Fruit fly (Drosophila melanogaster) whole organism, embryonic: ENCODE measurements around the gene Max.

Experiments used
- Atf6 ChIP-seq: fragments of 200-800 bp; sonication (Bioruptor generic); IDR thresholded peaks from 2 replicates; pipeline ENCODE4 v1.3.6; 2022; ENCODE audit warnings: missing biosample characterization, missing genetic modification characterization
- BtbVII ChIP-seq: fragments of 200-800 bp; sonication (Bioruptor generic); optimal IDR thresholded peaks from 3 replicates; lab custom pipeline; 2017; ENCODE audit warnings: missing biosample characterization, mild to moderate bottlenecking, missing genetic modification characterization
- Bteb2 ChIP-seq: fragments of 200-800 bp; sonication (Bioruptor generic); optimal IDR thresholded peaks from 2 replicates; lab custom pipeline; 2016; ENCODE audit warnings: missing biosample characterization, missing genetic modification characterization
- CG10267 ChIP-seq: fragments of 200-800 bp; sonication (Bioruptor generic); optimal IDR thresholded peaks from 2 replicates; lab custom pipeline; 2018; ENCODE audit warnings: missing biosample characterization, mild to moderate bottlenecking, missing genetic modification characterization, moderate library complexity
- CG10979 ChIP-seq: fragments of 200-800 bp; sonication (Bioruptor generic); optimal IDR thresholded peaks from 2 replicates; lab custom pipeline; 2018; ENCODE audit warnings: missing biosample characterization, mild to moderate bottlenecking, missing genetic modification characterization, moderate library complexity
- CG12391 ChIP-seq: fragments of 200-800 bp; sonication (Bioruptor generic); optimal IDR thresholded peaks from 3 replicates; lab custom pipeline; 2018; ENCODE audit warnings: missing biosample characterization, mild to moderate bottlenecking, missing genetic modification characterization, moderate library complexity
- CG14014 ChIP-seq: fragments of 200-800 bp; sonication (Bioruptor generic); IDR thresholded peaks from 2 replicates; pipeline ENCODE4 v1.3.6; 2022; ENCODE audit warnings: missing biosample characterization, missing genetic modification characterization
- CG14050 ChIP-seq: fragments of 200-800 bp; sonication (Bioruptor generic); IDR thresholded peaks from 3 replicates; pipeline ENCODE4 v1.3.6; 2022; ENCODE audit warnings: missing biosample characterization, missing genetic modification characterization
- CG15269 ChIP-seq: fragments of 200-800 bp; sonication (Bioruptor generic); optimal IDR thresholded peaks from 2 replicates; lab custom pipeline; 2018; ENCODE audit warnings: missing biosample characterization, mild to moderate bottlenecking, missing genetic modification characterization, moderate library complexity
- CG15601 ChIP-seq: fragments of 200-800 bp; sonication (Bioruptor generic); optimal IDR thresholded peaks from 3 replicates; lab custom pipeline; 2019; ENCODE audit warnings: missing biosample characterization, mild to moderate bottlenecking, missing genetic modification characterization, moderate library complexity
- CG17359 ChIP-seq: fragments of 200-800 bp; sonication (Bioruptor generic); optimal IDR thresholded peaks from 3 replicates; lab custom pipeline; 2018; ENCODE audit warnings: missing biosample characterization, mild to moderate bottlenecking, missing genetic modification characterization, moderate library complexity
- CG18599 ChIP-seq: fragments of 200-800 bp; sonication (Bioruptor generic); optimal IDR thresholded peaks from 3 replicates; lab custom pipeline; 2017; ENCODE audit warnings: missing biosample characterization, missing genetic modification characterization, mild to moderate bottlenecking, moderate library complexity, missing genetic modification reagents
- CG2678 ChIP-seq: fragments of 200-800 bp; sonication (Bioruptor generic); optimal IDR thresholded peaks from 3 replicates; lab custom pipeline; 2019; ENCODE audit warnings: missing biosample characterization, mild to moderate bottlenecking, missing genetic modification characterization, moderate library complexity
- CG3065 ChIP-seq: fragments of 200-800 bp; sonication (Bioruptor generic); optimal IDR thresholded peaks from 2 replicates; lab custom pipeline; 2016; ENCODE audit warnings: missing biosample characterization, missing genetic modification characterization
- CG31441 ChIP-seq: fragments of 200-800 bp; sonication (Bioruptor generic); IDR thresholded peaks from 2 replicates; pipeline ENCODE4 v1.3.6; 2022; ENCODE audit warnings: missing biosample characterization, missing genetic modification characterization
- CG33557 ChIP-seq: fragments of 200-800 bp; sonication (Bioruptor generic); optimal IDR thresholded peaks from 2 replicates; lab custom pipeline; 2019; ENCODE audit warnings: missing biosample characterization, mild to moderate bottlenecking, missing genetic modification characterization, moderate library complexity
- CG4328 ChIP-seq: fragments of 200-800 bp; sonication (Bioruptor generic); optimal IDR thresholded peaks from 3 replicates; lab custom pipeline; 2017; ENCODE audit warnings: missing biosample characterization, missing genetic modification reagents, missing genetic modification characterization
- CG6854 ChIP-seq: fragments of 200-800 bp; sonication (Bioruptor generic); optimal IDR thresholded peaks from 3 replicates; lab custom pipeline; 2017; ENCODE audit warnings: missing biosample characterization, mild to moderate bottlenecking, missing genetic modification characterization
- CG7963 ChIP-seq: fragments of 200-800 bp; sonication (Bioruptor generic); IDR thresholded peaks from 3 replicates; pipeline ENCODE4 v1.3.6; 2022; ENCODE audit warnings: missing biosample characterization, missing genetic modification characterization; ENCODE audit not compliant: partially characterized antibody
- CG8281 ChIP-seq: fragments of 200-800 bp; sonication (Bioruptor generic); optimal IDR thresholded peaks from 2 replicates; lab custom pipeline; 2018; ENCODE audit warnings: missing biosample characterization, mild to moderate bottlenecking, missing genetic modification characterization, moderate library complexity
- CG9817 ChIP-seq: fragments of 200-800 bp; sonication (Bioruptor generic); optimal IDR thresholded peaks from 2 replicates; lab custom pipeline; 2018; ENCODE audit warnings: missing biosample characterization, mild to moderate bottlenecking, missing genetic modification characterization, moderate library complexity
- CoRest ChIP-seq: fragments of 200-800 bp; sonication (Bioruptor generic); optimal IDR thresholded peaks from 3 replicates; lab custom pipeline; 2018; ENCODE audit warnings: missing biosample characterization, mild to moderate bottlenecking, missing genetic modification characterization, moderate library complexity
- D19A ChIP-seq: fragments of 200-800 bp; optimal IDR thresholded peaks from 3 replicates; lab custom pipeline; 2019; ENCODE audit warnings: missing biosample characterization, mild to moderate bottlenecking, missing genetic modification characterization, moderate library complexity
- Eip74EF ChIP-seq, 2 experiments: fragments of 200-800 bp in 1 of 2; fragments of >200 bp in 1 of 2; sonication (Bioruptor generic) in 1 of 2; optimal IDR thresholded peaks; 2 replicates each; lab custom pipeline; 2017 to 2019; ENCODE audit warnings: missing biosample characterization in 2 of 2, missing genetic modification characterization in 2 of 2, mild to moderate bottlenecking in 1 of 2, moderate library complexity in 1 of 2
- Fer1 ChIP-seq: fragments of 200-800 bp; sonication (Bioruptor generic); optimal IDR thresholded peaks from 2 replicates; lab custom pipeline; 2017; ENCODE audit warnings: missing biosample characterization, mild to moderate bottlenecking, missing genetic modification characterization
- H15 ChIP-seq: fragments of 200-800 bp; sonication (Bioruptor generic); IDR thresholded peaks from 3 replicates; pipeline ENCODE4 v1.3.6; 2022; ENCODE audit warnings: missing biosample characterization, missing genetic modification characterization
- Hr3 ChIP-seq: fragments of 200-800 bp; sonication (Bioruptor generic); optimal IDR thresholded peaks from 3 replicates; lab custom pipeline; 2016; ENCODE audit warnings: missing biosample characterization, missing genetic modification characterization
- Hr78 ChIP-seq, 2 experiments: fragments of 200-800 bp in 1 of 2; fragments of >200 bp in 1 of 2; sonication (Bioruptor generic) in 1 of 2; optimal IDR thresholded peaks; 2 replicates each; lab custom pipeline; 2017 to 2019; ENCODE audit warnings: missing biosample characterization in 2 of 2, missing genetic modification characterization in 2 of 2, mild to moderate bottlenecking in 1 of 2, moderate library complexity in 1 of 2
- Mrtf ChIP-seq: fragments of 200-800 bp; sonication (Bioruptor generic); IDR thresholded peaks from 3 replicates; pipeline ENCODE4 v1.3.6; 2022; ENCODE audit warnings: missing biosample characterization, missing genetic modification characterization
- Ptx1 ChIP-seq: fragments of 200-800 bp; sonication (Bioruptor generic); IDR thresholded peaks from 2 replicates; pipeline ENCODE4 v1.3.6; 2022; ENCODE audit warnings: missing biosample characterization, missing genetic modification characterization
- Side ChIP-seq: fragments of 200-800 bp; sonication (Bioruptor generic); optimal IDR thresholded peaks from 2 replicates; lab custom pipeline; 2016; ENCODE audit warnings: missing biosample characterization, missing genetic modification characterization
- Spps ChIP-seq: fragments of 200-800 bp; sonication (Bioruptor generic); optimal IDR thresholded peaks from 2 replicates; lab custom pipeline; 2018; ENCODE audit warnings: missing biosample characterization, mild to moderate bottlenecking, missing genetic modification characterization
- ara ChIP-seq: fragments of 200-800 bp; sonication (Bioruptor generic); IDR thresholded peaks from 2 replicates; pipeline ENCODE4 v1.3.6; 2022; ENCODE audit warnings: missing biosample characterization, missing genetic modification characterization
- cad ChIP-seq: fragments of >200 bp; optimal IDR thresholded peaks from 2 replicates; lab custom pipeline; 2017; ENCODE audit warnings: missing biosample characterization, missing genetic modification characterization
- cas ChIP-seq: fragments of 200-800 bp; sonication (Bioruptor generic); IDR thresholded peaks from 2 replicates; pipeline ENCODE4 v1.3.6; 2022; ENCODE audit warnings: missing biosample characterization, missing genetic modification characterization
- cwo ChIP-seq: fragments of 200-800 bp; sonication (Bioruptor generic); optimal IDR thresholded peaks from 3 replicates; lab custom pipeline; 2017; ENCODE audit warnings: missing biosample characterization, missing genetic modification characterization, mild to moderate bottlenecking, moderate library complexity, missing genetic modification reagents
- dmrt99B ChIP-seq: fragments of 200-800 bp; sonication (Bioruptor generic); optimal IDR thresholded peaks from 2 replicates; lab custom pipeline; 2018; ENCODE audit warnings: missing biosample characterization, mild to moderate bottlenecking, missing genetic modification characterization, moderate library complexity
- fd96Cb ChIP-seq: fragments of 200-800 bp; sonication (Bioruptor generic); optimal IDR thresholded peaks from 2 replicates; lab custom pipeline; 2018; ENCODE audit warnings: missing biosample characterization, mild to moderate bottlenecking, missing genetic modification characterization, moderate library complexity
- grau ChIP-seq: fragments of 200-800 bp; optimal IDR thresholded peaks from 3 replicates; lab custom pipeline; 2019; ENCODE audit warnings: missing biosample characterization, mild to moderate bottlenecking, missing genetic modification characterization, moderate library complexity
- knrl ChIP-seq: fragments of 200-800 bp; sonication (Bioruptor generic); IDR thresholded peaks from 3 replicates; pipeline ENCODE4 v1.3.6; 2022; ENCODE audit warnings: missing biosample characterization, missing genetic modification characterization; ENCODE audit not compliant: partially characterized antibody
- lab ChIP-seq: fragments of 200-800 bp; sonication (Bioruptor generic); optimal IDR thresholded peaks from 3 replicates; lab custom pipeline; 2017; ENCODE audit warnings: missing biosample characterization, missing genetic modification characterization, mild to moderate bottlenecking, moderate library complexity, missing genetic modification reagents
- nmo ChIP-seq: fragments of 200-800 bp; sonication (Bioruptor generic); optimal IDR thresholded peaks from 2 replicates; lab custom pipeline; 2018; ENCODE audit warnings: missing biosample characterization, mild to moderate bottlenecking, missing genetic modification characterization, moderate library complexity
- onecut ChIP-seq: fragments of 200-800 bp; sonication (Bioruptor generic); IDR thresholded peaks from 2 replicates; pipeline ENCODE4 v1.3.6; 2022; ENCODE audit warnings: missing biosample characterization, missing genetic modification characterization
- sc ChIP-seq, 3 experiments: fragments of >200 bp in 2 of 3; fragments of 200-800 bp in 1 of 3; sonication (Bioruptor generic) in 1 of 3; optimal IDR thresholded peaks; 2 replicates in 2 of 3; 3 replicates in 1 of 3; lab custom pipeline; 2017; ENCODE audit warnings: mild to moderate bottlenecking in 1 of 3, missing biosample characterization in 1 of 3, missing genetic modification characterization in 1 of 3, missing genetic modification reagents in 1 of 3
- tin ChIP-seq: fragments of 200-800 bp; sonication (Bioruptor generic); optimal IDR thresholded peaks from 3 replicates; lab custom pipeline; 2016; ENCODE audit warnings: missing biosample characterization, missing genetic modification characterization
- trem ChIP-seq: fragments of 200-800 bp; optimal IDR thresholded peaks from 3 replicates; lab custom pipeline; 2019; ENCODE audit warnings: missing biosample characterization, mild to moderate bottlenecking, missing genetic modification characterization, moderate library complexity
- unpg ChIP-seq: fragments of 200-800 bp; sonication (Bioruptor generic); optimal IDR thresholded peaks from 3 replicates; lab custom pipeline; 2018; ENCODE audit warnings: missing biosample characterization, mild to moderate bottlenecking, missing genetic modification characterization, moderate library complexity
- vvl ChIP-seq: fragments of 200-800 bp; sonication (Bioruptor generic); IDR thresholded peaks from 2 replicates; pipeline ENCODE4 v1.3.6; 2022; ENCODE audit warnings: missing biosample characterization, missing genetic modification characterization
- zfh1 ChIP-seq: fragments of 200-800 bp; sonication (Bioruptor generic); IDR thresholded peaks from 3 replicates; pipeline ENCODE4 v1.3.6; 2022; ENCODE audit warnings: missing biosample characterization, missing genetic modification characterization

Gene Max

dm6 chr3L:19251643-19252042 is 12.3 kb downstream of the Max start (continued):
- TF ChIP-seq dmrt99B (tag; lab: Kevin White, UChicago) (peak; percentile 66), CG4328 (GFP tag; lab: Kevin White, UChicago) (no peak), Hr78 (GFP tag; optimal IDR thresholded peaks at IDR 0.05; lab: Kevin White, UChicago) (no peak), Hr3 (GFP tag; lab: Kevin White, UChicago) (no peak), Bteb2 (GFP tag; lab: Kevin White, UChicago) (no peak), CG15601 (tag; lab: Kevin White, UChicago) (peak; percentile 26), H15 (GFP tag; lab: Robert Waterston, UW) (no peak), Side (GFP tag; lab: Kevin White, UChicago) (no peak), cas (GFP tag; lab: Robert Waterston, UW) (no peak), Ptx1 (GFP tag; lab: Robert Waterston, UW) (0 out of 2 replicates have a peak, but pooled peaks have one; percentile 28), knrl (no peak), onecut (no peak), lab (GFP tag; lab: Kevin White, UChicago) (peak; percentile 50), vvl (GFP tag; lab: Robert Waterston, UW) (0 out of 2 replicates have a peak, but pooled peaks have one; percentile 13), CG15269 (tag; lab: Kevin White, UChicago) (peak; percentile 37), grau (tag; lab: Kevin White, UChicago) (peak; percentile 55), cwo (peak; percentile 28), CG18599 (GFP tag; lab: Kevin White, UChicago) (peak; percentile 58), CG6854 (GFP tag; lab: Kevin White, UChicago) (peak; percentile 15), Fer1 (peak; percentile 49), ara (GFP tag; lab: Robert Waterston, UW) (no peak), CG33557 (GFP tag; lab: Kevin White, UChicago) (no peak), sc (optimal IDR thresholded peaks at IDR 0.05; lab: Kevin White, UChicago) (no peak), sc (GFP tag; optimal IDR thresholded peaks at IDR 0.05; lab: Kevin White, UChicago) (peak; percentile 9), trem (tag; lab: Kevin White, UChicago) (peak; percentile 5), nmo (GFP tag; lab: Kevin White, UChicago) (peak; percentile 46), CoRest (peak; percentile 51), CG9817 (no peak), CG14014 (GFP tag; lab: Robert Waterston, UW) (0 out of 2 replicates have a peak, but pooled peaks have one; percentile 10), CG12391 (tag; lab: Kevin White, UChicago) (peak; percentile 42), unpg (peak; percentile 24), BtbVII (GFP tag; lab: Kevin White, UChicago) (no peak), Eip74EF (GFP tag; optimal IDR thresholded peaks at IDR 0.05; lab: Kevin White, UChicago) (no peak), CG10979 (tag; lab: Kevin White, UChicago) (peak; percentile 53), cad (GFP tag; lab: Kevin White, UChicago) (no peak), fd96Cb (tag; lab: Kevin White, UChicago) (peak; percentile 41), Spps (tag; lab: Kevin White, UChicago) (no peak), CG31441 (GFP tag; lab: Robert Waterston, UW) (peak; percentile 45; the same call in 1 of the 2 replicates), D19A (peak; percentile 44), CG7963 (GFP tag; lab: Robert Waterston, UW) (no peak), CG3065 (GFP tag; lab: Kevin White, UChicago) (no peak), Atf6 (GFP tag; lab: Robert Waterston, UW) (no peak), CG8281 (tag; lab: Kevin White, UChicago) (no peak), CG17359 (peak; percentile 1), CG10267 (tag; lab: Kevin White, UChicago) (peak; percentile 19), Mrtf (GFP tag; lab: Robert Waterston, UW) (no peak), CG2678 (tag; lab: Kevin White, UChicago) (peak; percentile 64), CG14050 (GFP tag; lab: Robert Waterston, UW) (no peak), tin (GFP tag; lab: Kevin White, UChicago) (no peak), zfh1 (no peak)
